Worm (Caenorhabditis elegans): ENCODE measurements around the gene srh-209.

- TF ChIP-seq cog-1 (tag; optimal IDR thresholded peaks at IDR 0.05) (no peak), ztf-29 (GFP tag; IDR thresholded peaks at IDR 0.05) (no peak)
Measured at ce11 chrV:18424471-18424870, 19.8 kb upstream of the srh-209 start, which contains the start of gene ZK262.4.
